Fruit fly (Drosophila melanogaster): ENCODE measurements around the gene mthl15.

mthl15 gene

DNA sequence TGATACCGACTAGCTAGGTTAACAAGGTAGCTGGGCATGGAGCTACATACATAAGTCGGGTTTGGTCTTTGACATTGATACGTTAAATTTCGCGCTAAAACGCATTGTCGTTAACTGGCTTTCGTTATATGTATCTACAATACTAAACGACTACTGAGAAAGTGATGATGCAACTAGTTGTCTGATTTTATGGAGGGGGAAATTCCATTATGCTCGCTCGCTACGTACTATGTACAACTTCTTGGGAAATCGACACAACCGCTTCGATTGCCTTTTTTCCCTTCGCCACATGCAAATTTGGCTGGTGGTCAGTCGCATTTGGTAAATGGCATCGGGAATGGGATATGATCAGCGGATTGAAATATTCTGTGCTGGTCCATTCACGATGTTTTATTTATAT is 18.1 kb downstream of the mthl15 start:
- TF ChIP-seq Pdp1 (GFP tag; optimal IDR thresholded peaks at IDR 0.05) (peak in 1 of 2 experiments; percentile 96), CG2199 (GFP tag; IDR thresholded peaks at IDR 0.05) (0 out of 3 replicates have a peak, but pooled peaks have one; percentile 32), Dad (GFP tag; optimal IDR thresholded peaks at IDR 0.05) (no peak), cad (GFP tag; optimal IDR thresholded peaks at IDR 0.05) (peak; percentile 5), CG4730 (GFP tag; IDR thresholded peaks at IDR 0.05) (no peak), nerfin-2 (GFP tag; IDR thresholded peaks at IDR 0.05; ENCODE audit: partially characterized antibody) (no peak), CG9609 (GFP tag; optimal IDR thresholded peaks at IDR 0.05) (no peak), z (GFP tag; IDR thresholded peaks at IDR 0.05) (no peak), eve (GFP tag; optimal IDR thresholded peaks at IDR 0.05) (peak in 1 of 2 experiments; percentile 75), sens (GFP tag) (peak; percentile 40), CG15479 (GFP tag; optimal IDR thresholded peaks at IDR 0.05) (peak; percentile 14), HLH3B (GFP tag; IDR thresholded peaks at IDR 0.05) (0 out of 2 replicates have a peak, but pooled peaks have one; percentile 8), scrt (GFP tag; optimal IDR thresholded peaks at IDR 0.05) (peak; percentile 36), gro (GFP tag; optimal IDR thresholded peaks at IDR 0.05) (no peak), CTCF (GFP tag; optimal IDR thresholded peaks at IDR 0.05) (no peak), Spps (tag; optimal IDR thresholded peaks at IDR 0.05) (no peak), sd (tag; optimal IDR thresholded peaks at IDR 0.05) (no peak), nerfin-1 (tag; optimal IDR thresholded peaks at IDR 0.05) (peak; percentile 52), CG15269 (tag; optimal IDR thresholded peaks at IDR 0.05) (no peak), amos (GFP tag; IDR thresholded peaks at IDR 0.05; ENCODE audit: partially characterized antibody) (no peak)

dm6 chr2L:10210631-10211557 is 27.2 kb downstream of the mthl15 start, which contains the start of the genes CG5727 and ath:
TSS of gene CG5727 (minus strand) at chr2L:10210681.
TSS of gene ath (plus strand) at chr2L:10211143.
- TF ChIP-seq Nf-YA (GFP tag; IDR thresholded peaks at IDR 0.05): no peak
- TF ChIP-seq CG10654 (GFP tag; optimal IDR thresholded peaks at IDR 0.05): no peak
- no peak for TF ChIP-seq CG5180 (GFP tag; optimal IDR thresholded peaks at IDR 0.05)
- no peak for TF ChIP-seq fu2 (GFP tag; optimal IDR thresholded peaks at IDR 0.05)
- no peak for TF ChIP-seq crc (GFP tag; optimal IDR thresholded peaks at IDR 0.05)
- TF ChIP-seq CG6813 (GFP tag; optimal IDR thresholded peaks at IDR 0.05): no peak
- TF ChIP-seq Optix (GFP tag; IDR thresholded peaks at IDR 0.05): no peak
- TF ChIP-seq CG10209 (GFP tag; optimal IDR thresholded peaks at IDR 0.05): no peak
- no peak for TF ChIP-seq CG1603 (tag; optimal IDR thresholded peaks at IDR 0.05)
- TF ChIP-seq dpn (GFP tag; optimal IDR thresholded peaks at IDR 0.05): no peak
- TF ChIP-seq Deaf1 (tag; optimal IDR thresholded peaks at IDR 0.05): no peak
- TF ChIP-seq fd3F (GFP tag; optimal IDR thresholded peaks at IDR 0.05): no peak
- no peak for TF ChIP-seq CG15601 (tag; optimal IDR thresholded peaks at IDR 0.05)
- peak; percentile 34 for TF ChIP-seq Sox100B (GFP tag; optimal IDR thresholded peaks at IDR 0.05)
- no peak for TF ChIP-seq CG1529 (GFP tag; optimal IDR thresholded peaks at IDR 0.05)
- no peak for TF ChIP-seq CG10147 (GFP tag; optimal IDR thresholded peaks at IDR 0.05)
- TF ChIP-seq CG7786 (GFP tag; optimal IDR thresholded peaks at IDR 0.05): no peak
- no peak for TF ChIP-seq Antp (GFP tag; optimal IDR thresholded peaks at IDR 0.05)
- TF ChIP-seq GATAe (GFP tag; conservative IDR thresholded peaks at IDR 0.05): no peak
- TF ChIP-seq prd (optimal IDR thresholded peaks at IDR 0.05): no peak
- TF ChIP-seq prd (GFP tag; IDR thresholded peaks at IDR 0.05): no peak
- no peak for TF ChIP-seq CG7963 (GFP tag; IDR thresholded peaks at IDR 0.05; ENCODE audit: partially characterized antibody)
- no peak for TF ChIP-seq tgo (GFP tag; IDR thresholded peaks at IDR 0.05)
- no peak for TF ChIP-seq CG7745 (tag; optimal IDR thresholded peaks at IDR 0.05)
- TF ChIP-seq CG2120 (GFP tag; optimal IDR thresholded peaks at IDR 0.05): no peak
- no peak for TF ChIP-seq p53 (GFP tag; optimal IDR thresholded peaks at IDR 0.05)
- no peak for TF ChIP-seq Aef1 (GFP tag; IDR thresholded peaks at IDR 0.05)
- TF ChIP-seq Meics (GFP tag; optimal IDR thresholded peaks at IDR 0.05): peak; percentile 38
- TF ChIP-seq ci (GFP tag; IDR thresholded peaks at IDR 0.05): no peak
- TF ChIP-seq Taf1 (GFP tag; IDR thresholded peaks at IDR 0.05): no peak

Data from whole organism, embryonic.